Fruit fly (Drosophila melanogaster): ENCODE data around the gene CG2059.

- TF ChIP-seq CG4496 (GFP tag; IDR thresholded peaks at IDR 0.05) (peak; percentile 47), rn (GFP tag; IDR thresholded peaks at IDR 0.05) (no peak), CG32121 (GFP tag; IDR thresholded peaks at IDR 0.05) (peak; percentile 52), EcR (GFP tag; optimal IDR thresholded peaks at IDR 0.05) (no peak), CG12605 (GFP tag; IDR thresholded peaks at IDR 0.05) (no peak), CG9948 (tag; optimal IDR thresholded peaks at IDR 0.05) (peak; percentile 88), CG10348 (GFP tag; IDR thresholded peaks at IDR 0.05) (no peak), Snoo (tag; optimal IDR thresholded peaks at IDR 0.05) (peak; percentile 81), CG14655 (GFP tag; optimal IDR thresholded peaks at IDR 0.05) (peak; percentile 93), CG34367 (tag; optimal IDR thresholded peaks at IDR 0.05) (peak; percentile 85), gl (tag; optimal IDR thresholded peaks at IDR 0.05) (peak; percentile 55), Pif1A (GFP tag; optimal IDR thresholded peaks at IDR 0.05) (peak; percentile 76)
These were observed 33.0 kb downstream of the CG2059 start for dm6 chrX:7319053-7319702.

Measured in whole organism, pupa.